Fruit fly (Drosophila melanogaster): Measurements from ENCODE around the gene CG12974.

The CG12974 gene

DNA sequence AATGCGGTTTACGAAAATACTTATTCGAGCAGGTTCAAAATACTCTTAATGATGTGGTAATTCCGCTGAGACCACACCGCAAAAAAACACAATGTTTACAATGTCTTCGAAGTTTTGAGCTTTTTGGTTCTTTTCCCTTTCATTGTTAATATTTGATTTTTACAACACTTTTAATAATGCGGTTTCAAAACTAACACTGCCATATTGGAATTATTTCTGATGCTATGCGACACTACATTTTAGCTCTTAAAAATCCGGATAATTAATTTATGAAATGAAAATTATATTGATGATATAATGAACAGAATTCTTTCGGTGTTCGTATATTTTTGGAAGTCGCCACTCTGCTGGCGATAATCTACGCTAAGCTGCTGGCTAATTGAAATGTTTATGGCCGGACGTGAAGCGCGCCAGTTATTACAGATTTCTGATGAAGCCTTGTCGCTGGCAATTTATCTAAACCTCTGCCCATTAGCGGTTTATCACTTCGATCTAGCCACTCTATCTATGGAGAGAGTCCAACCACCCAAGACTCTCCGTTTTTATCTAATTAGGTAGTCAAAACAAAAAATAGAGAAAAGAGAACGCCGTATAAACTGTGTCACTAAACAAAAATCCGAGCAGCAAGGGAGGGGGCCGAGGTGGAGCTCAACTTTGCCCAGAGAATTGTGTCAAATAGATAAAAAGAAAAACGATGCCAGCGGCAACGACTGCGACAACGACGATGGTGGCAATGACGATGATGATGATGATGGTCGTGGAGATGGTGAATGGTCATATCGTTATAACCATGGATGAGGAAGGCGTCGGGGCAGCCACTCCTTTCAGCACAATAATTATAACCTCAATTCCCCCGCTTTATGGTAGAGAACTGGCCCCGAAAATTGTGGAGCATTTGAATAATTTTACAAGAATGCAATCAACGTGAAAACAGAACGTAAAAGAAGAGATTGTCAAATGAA lies 29.4 kb downstream of the CG12974 start:
- no peak for TF ChIP-seq Eip93F (GFP tag; optimal IDR thresholded peaks at IDR 0.05)
- no peak for TF ChIP-seq achi (GFP tag; optimal IDR thresholded peaks at IDR 0.05)
- no peak for TF ChIP-seq CG10669 (GFP tag; optimal IDR thresholded peaks at IDR 0.05)
- peak; percentile 30 for TF ChIP-seq Blimp-1 (GFP tag; optimal IDR thresholded peaks at IDR 0.05)
- peak; percentile 75 for TF ChIP-seq svp (GFP tag)
- TF ChIP-seq CG32006 (GFP tag; optimal IDR thresholded peaks at IDR 0.05) = no peak
- TF ChIP-seq CG6854 (GFP tag; optimal IDR thresholded peaks at IDR 0.05) = peak; percentile 13
- TF ChIP-seq esn (GFP tag; optimal IDR thresholded peaks at IDR 0.05) = peak; percentile 51
- no peak for TF ChIP-seq net (GFP tag; optimal IDR thresholded peaks at IDR 0.05)
- TF ChIP-seq CG3919 (GFP tag; optimal IDR thresholded peaks at IDR 0.05) = no peak
- no peak for TF ChIP-seq CG9139 (GFP tag; optimal IDR thresholded peaks at IDR 0.05)
- TF ChIP-seq Hr39 (GFP tag; optimal IDR thresholded peaks at IDR 0.05) = peak; percentile 22
- no peak for TF ChIP-seq Hr38 (GFP tag; optimal IDR thresholded peaks at IDR 0.05)
- no peak for TF ChIP-seq CG1621 (tag; optimal IDR thresholded peaks at IDR 0.05)
- no peak for TF ChIP-seq fd59A (GFP tag; optimal IDR thresholded peaks at IDR 0.05)
- TF ChIP-seq CG8632 (GFP tag; optimal IDR thresholded peaks at IDR 0.05) = no peak
- no peak for TF ChIP-seq CG4318 (GFP tag; optimal IDR thresholded peaks at IDR 0.05)
- TF ChIP-seq dac (GFP tag; optimal IDR thresholded peaks at IDR 0.05) = no peak
- TF ChIP-seq CG7368 (GFP tag; optimal IDR thresholded peaks at IDR 0.05) = no peak
- TF ChIP-seq salr (GFP tag; optimal IDR thresholded peaks at IDR 0.05) = no peak
- no peak for TF ChIP-seq pdm3 (GFP tag; optimal IDR thresholded peaks at IDR 0.05)
- TF ChIP-seq CG6792 (GFP tag; optimal IDR thresholded peaks at IDR 0.05) = no peak
- TF ChIP-seq eg (GFP tag; IDR thresholded peaks at IDR 0.05) = no peak
- peak; percentile 20 for TF ChIP-seq lz (GFP tag; optimal IDR thresholded peaks at IDR 0.05)
- no peak for TF ChIP-seq CG6808 (GFP tag; optimal IDR thresholded peaks at IDR 0.05)
- no peak for TF ChIP-seq CG11294 (GFP tag; IDR thresholded peaks at IDR 0.05)
- no peak for TF ChIP-seq Eip75B (GFP tag; optimal IDR thresholded peaks at IDR 0.05)
- peak; percentile 56 for TF ChIP-seq topi (GFP tag; optimal IDR thresholded peaks at IDR 0.05)
- TF ChIP-seq vri (GFP tag; optimal IDR thresholded peaks at IDR 0.05) = peak; percentile 38
- TF ChIP-seq Smox (GFP tag; optimal IDR thresholded peaks at IDR 0.05) = peak; percentile 30
- TF ChIP-seq CG10631 (GFP tag; optimal IDR thresholded peaks at IDR 0.05) = no peak
- no peak for TF ChIP-seq Ets96B (tag; optimal IDR thresholded peaks at IDR 0.05)
- TF ChIP-seq Sox102F (GFP tag; optimal IDR thresholded peaks at IDR 0.05) = peak; percentile 50
- TF ChIP-seq Gug (GFP tag; IDR thresholded peaks at IDR 0.05) = no peak
- no peak for TF ChIP-seq CG6276 (GFP tag; optimal IDR thresholded peaks at IDR 0.05)
- TF ChIP-seq CG31627 (GFP tag; optimal IDR thresholded peaks at IDR 0.05) = peak; percentile 15
- peak; percentile 57 for TF ChIP-seq Met (GFP tag; optimal IDR thresholded peaks at IDR 0.05)
- peak; percentile 83 for TF ChIP-seq Eip78C (GFP tag)
- TF ChIP-seq CG34406 (GFP tag; optimal IDR thresholded peaks at IDR 0.05) = no peak

dm6 chr3L:21254524-21254972 lies 31.2 kb downstream of the CG12974 start:
- TF ChIP-seq vri (GFP tag; optimal IDR thresholded peaks at IDR 0.05) (no peak), Gug (GFP tag; IDR thresholded peaks at IDR 0.05) (no peak), OdsH (GFP tag; optimal IDR thresholded peaks at IDR 0.05) (no peak), CG9139 (GFP tag; optimal IDR thresholded peaks at IDR 0.05) (peak; percentile 21), fd59A (GFP tag; optimal IDR thresholded peaks at IDR 0.05) (no peak), dsx (GFP tag; optimal IDR thresholded peaks at IDR 0.05; ENCODE audit: poor library complexity, severe bottlenecking) (no peak), Eip78C (GFP tag) (peak; percentile 57), CG6808 (GFP tag; optimal IDR thresholded peaks at IDR 0.05) (no peak), CG6276 (GFP tag; optimal IDR thresholded peaks at IDR 0.05) (no peak), svp (GFP tag) (peak; percentile 43), achi (GFP tag; optimal IDR thresholded peaks at IDR 0.05) (no peak), CG8319 (GFP tag; optimal IDR thresholded peaks at IDR 0.05) (no peak), Smox (GFP tag; optimal IDR thresholded peaks at IDR 0.05) (no peak), Lpt (GFP tag; optimal IDR thresholded peaks at IDR 0.05) (no peak), Sox15 (GFP tag; optimal IDR thresholded peaks at IDR 0.05) (no peak), Eip75B (GFP tag; optimal IDR thresholded peaks at IDR 0.05) (no peak), eg (GFP tag; IDR thresholded peaks at IDR 0.05) (no peak), ss (GFP tag; optimal IDR thresholded peaks at IDR 0.05) (no peak), Hr39 (GFP tag; optimal IDR thresholded peaks at IDR 0.05) (no peak), Sox14 (GFP tag; optimal IDR thresholded peaks at IDR 0.05) (no peak), CG3032 (tag; optimal IDR thresholded peaks at IDR 0.05) (no peak), pdm3 (GFP tag; optimal IDR thresholded peaks at IDR 0.05) (no peak), CG6792 (GFP tag; optimal IDR thresholded peaks at IDR 0.05) (no peak), CG1621 (tag; optimal IDR thresholded peaks at IDR 0.05) (peak; percentile 60), CG11902 (GFP tag; optimal IDR thresholded peaks at IDR 0.05) (no peak), esn (GFP tag; optimal IDR thresholded peaks at IDR 0.05) (no peak)

Data from whole organism, prepupa.